Fruit fly (Drosophila melanogaster) whole organism: ENCODE results near the gene S6k.

Experiments
- CG8478 ChIP-seq: fragments of >200 bp; optimal IDR thresholded peaks from 2 replicates; lab custom pipeline; 2018; ENCODE audit warnings: inconsistent platforms
- Dll ChIP-seq: fragments of >200 bp; optimal IDR thresholded peaks from 2 replicates; lab custom pipeline; 2017
- EcR ChIP-seq, 2 experiments: fragments of >200 bp; optimal IDR thresholded peaks; 2 replicates each; lab custom pipeline; 2017; ENCODE audit warnings: missing biosample characterization in 2 of 2, missing genetic modification characterization in 2 of 2, missing genetic modification reagents in 2 of 2
- pan ChIP-seq: fragments of >200 bp; optimal IDR thresholded peaks from 2 replicates; lab custom pipeline; 2017
- psq ChIP-seq: fragments of >200 bp; optimal IDR thresholded peaks from 2 replicates; lab custom pipeline; 2017
- usp ChIP-seq: fragments of >200 bp; optimal IDR thresholded peaks from 2 replicates; lab custom pipeline; 2017; ENCODE audit warnings: missing biosample characterization, missing genetic modification characterization, mixed read lengths

Gene S6k

DNA sequence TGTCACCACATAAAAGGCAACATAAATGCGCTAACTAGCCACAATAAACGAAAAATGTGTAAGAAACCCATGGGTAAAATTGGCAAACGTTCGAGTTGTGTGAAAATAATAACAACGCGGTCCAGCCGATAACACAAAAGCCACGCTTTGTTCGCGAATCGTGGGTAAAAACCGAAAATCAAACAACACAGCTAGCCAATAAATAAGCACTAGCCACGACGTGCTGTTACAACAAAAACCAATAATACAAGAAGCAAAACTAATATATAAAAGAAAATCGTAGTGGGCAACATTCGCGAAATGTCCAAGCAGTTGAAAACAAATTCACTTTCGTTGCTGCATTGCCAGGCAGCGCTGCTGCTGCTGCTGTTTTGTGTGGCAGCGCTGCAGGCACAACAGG lies 8.0 kb downstream of the S6k start, which contains the start of gene CG42272:
Gene CG42272 (plus strand): TSS at position 301 of the 400 bp plus-strand sequence.
- no peak for TF ChIP-seq Dll (lab: Kevin White, UChicago)
- no peak for TF ChIP-seq usp (GFP tag; lab: Kevin White, UChicago)
- no peak for TF ChIP-seq psq (lab: Kevin White, UChicago)
- no peak for TF ChIP-seq pan
- no peak for TF ChIP-seq CG8478 (lab: Kevin White, UChicago)
- TF ChIP-seq EcR (GFP tag; optimal IDR thresholded peaks at IDR 0.05; lab: Kevin White, UChicago): no peak

dm6 chr3L:5802063-5802531 lies 8.6 kb downstream of the S6k start:
- TF ChIP-seq EcR (GFP tag; optimal IDR thresholded peaks at IDR 0.05; lab: Kevin White, UChicago): no peak
- TF ChIP-seq usp (GFP tag; lab: Kevin White, UChicago): no peak
- no peak for TF ChIP-seq psq (lab: Kevin White, UChicago)
- TF ChIP-seq pan: no peak
- no peak for TF ChIP-seq Dll (lab: Kevin White, UChicago)
- no peak for TF ChIP-seq CG8478 (lab: Kevin White, UChicago)

DNA sequence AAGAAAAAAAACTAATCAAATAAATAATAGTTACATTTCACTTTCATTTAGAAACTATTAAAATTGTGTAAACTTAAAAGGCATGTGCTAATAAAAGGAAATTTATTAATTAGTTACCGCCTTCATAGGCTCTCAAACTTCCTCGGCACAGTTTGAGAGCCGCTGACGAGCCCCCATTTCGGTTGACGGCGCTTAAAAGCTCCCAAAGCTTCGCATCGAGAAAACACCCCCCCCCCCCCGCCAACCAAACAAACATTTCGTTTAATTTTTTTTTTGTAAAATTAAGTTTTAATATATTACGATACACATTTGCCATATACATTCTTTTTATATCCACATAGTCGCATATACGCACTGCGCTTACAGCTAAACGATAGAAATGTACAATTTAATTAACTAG lies 13.5 kb downstream of the S6k start:
- no peak for TF ChIP-seq psq (lab: Kevin White, UChicago)
- TF ChIP-seq CG8478 (lab: Kevin White, UChicago): no peak
- TF ChIP-seq Dll (lab: Kevin White, UChicago): no peak
- TF ChIP-seq EcR (GFP tag; optimal IDR thresholded peaks at IDR 0.05; lab: Kevin White, UChicago): no peak
- no peak for TF ChIP-seq usp (GFP tag; lab: Kevin White, UChicago)
- no peak for TF ChIP-seq pan

DNA sequence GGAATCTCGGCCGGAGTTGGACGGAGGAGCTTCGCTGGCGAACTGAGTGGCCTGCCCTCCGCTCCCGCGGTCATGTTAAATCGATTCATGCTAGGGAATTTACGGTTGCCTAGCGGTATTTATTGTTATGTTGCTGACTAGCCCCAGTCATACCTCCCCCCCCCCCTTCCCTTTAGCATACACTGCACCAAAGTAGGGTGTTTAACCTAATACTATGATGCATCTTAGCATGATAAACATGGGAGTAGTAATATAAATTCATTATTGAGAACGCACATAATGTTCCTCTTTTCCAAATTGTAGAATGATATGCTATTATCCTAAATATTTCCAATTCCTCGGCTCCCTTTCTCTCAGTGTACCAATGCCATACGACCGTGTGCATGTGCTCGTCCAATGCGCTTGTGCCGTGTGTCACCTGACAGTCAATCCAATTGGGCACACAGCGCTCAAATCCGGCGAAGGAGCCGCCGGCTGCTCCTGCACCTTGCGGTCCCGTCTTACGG lies 14.2 kb downstream of the S6k start, which contains the start of gene Tektin-C:
Gene Tektin-C (minus strand): TSS at position 51 of the 506 bp plus-strand sequence.
- no peak for TF ChIP-seq usp (GFP tag; lab: Kevin White, UChicago)
- no peak for TF ChIP-seq Dll (lab: Kevin White, UChicago)
- TF ChIP-seq CG8478 (lab: Kevin White, UChicago): no peak
- no peak for TF ChIP-seq EcR (GFP tag; optimal IDR thresholded peaks at IDR 0.05; lab: Kevin White, UChicago)
- TF ChIP-seq psq (lab: Kevin White, UChicago): no peak
- no peak for TF ChIP-seq pan

DNA sequence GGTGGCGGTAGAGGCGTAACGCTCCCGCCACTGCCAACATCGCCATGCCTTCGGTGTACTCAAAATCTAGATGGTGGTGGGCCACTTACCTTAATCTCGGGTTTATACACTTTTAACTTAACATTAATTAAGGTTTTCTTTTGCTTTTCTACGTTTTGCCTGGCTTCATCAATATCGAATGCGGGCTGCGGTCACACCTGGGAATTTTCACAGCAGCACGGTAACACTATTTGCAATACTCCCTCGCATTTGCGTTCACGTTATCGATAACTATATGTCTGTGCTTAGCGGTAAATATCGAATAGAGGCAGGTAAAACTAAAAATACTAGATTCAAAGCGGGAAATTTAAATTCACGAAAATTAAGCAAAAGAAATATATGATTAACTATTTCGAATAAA lies 16.8 kb downstream of the S6k start, which contains the start of gene Bre1:
Gene Bre1 (minus strand): TSS at position 226 of the 400 bp plus-strand sequence.
- TF ChIP-seq CG8478 (lab: Kevin White, UChicago) (no peak), Dll (lab: Kevin White, UChicago) (no peak), EcR (GFP tag; optimal IDR thresholded peaks at IDR 0.05; lab: Kevin White, UChicago) (no peak), pan (no peak), psq (lab: Kevin White, UChicago) (no peak), usp (GFP tag; lab: Kevin White, UChicago) (no peak)

DNA sequence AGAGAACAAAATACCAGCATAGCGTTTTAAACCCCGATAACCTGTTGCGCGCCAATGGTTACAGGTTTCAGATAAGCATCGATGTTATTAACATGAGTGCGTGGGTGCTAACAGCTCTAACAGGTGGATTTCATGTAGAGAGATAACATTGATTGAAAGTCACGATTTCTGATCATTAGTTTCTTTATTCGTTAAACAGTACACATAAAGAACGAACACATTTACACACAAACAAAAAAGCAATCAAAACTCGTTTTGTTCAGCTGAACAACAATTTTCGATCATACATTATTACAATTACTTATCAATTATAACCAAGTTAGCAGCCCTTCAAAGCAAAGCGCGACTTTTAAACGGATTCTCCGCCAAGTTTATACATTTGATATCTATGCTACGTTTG lies 21.1 kb downstream of the S6k start:
- TF ChIP-seq pan (no peak), Dll (lab: Kevin White, UChicago) (no peak), psq (lab: Kevin White, UChicago) (no peak), usp (GFP tag; lab: Kevin White, UChicago) (no peak), CG8478 (lab: Kevin White, UChicago) (no peak), EcR (GFP tag; optimal IDR thresholded peaks at IDR 0.05; lab: Kevin White, UChicago) (no peak)

DNA sequence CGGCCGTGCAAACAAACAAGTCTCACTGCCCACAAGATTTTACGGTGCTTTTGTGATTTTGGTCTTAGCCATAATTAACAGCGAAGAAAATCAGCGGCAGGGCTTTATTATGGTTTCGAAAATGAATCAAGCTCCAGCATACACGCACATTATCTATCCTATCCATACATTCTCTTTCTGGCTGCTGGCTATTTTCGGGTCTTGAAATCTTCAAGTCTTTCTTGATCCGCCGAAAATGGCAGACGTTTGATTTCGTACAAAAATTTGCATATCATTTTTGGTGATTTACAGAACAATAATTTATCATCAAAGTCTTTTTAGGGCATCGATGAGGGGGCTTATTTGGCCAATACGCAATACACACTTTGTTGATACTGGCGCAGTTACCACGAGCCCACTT lies 21.9 kb downstream of the S6k start:
- no peak for TF ChIP-seq pan

dm6 chr3L:5787476-5787875 lies 23.3 kb downstream of the S6k start:
- TF ChIP-seq CG8478 (lab: Kevin White, UChicago): no peak
- TF ChIP-seq psq (lab: Kevin White, UChicago): no peak
- TF ChIP-seq EcR (GFP tag; optimal IDR thresholded peaks at IDR 0.05; lab: Kevin White, UChicago): no peak
- no peak for TF ChIP-seq usp (GFP tag; lab: Kevin White, UChicago)
- TF ChIP-seq Dll (lab: Kevin White, UChicago): no peak
- no peak for TF ChIP-seq pan

DNA sequence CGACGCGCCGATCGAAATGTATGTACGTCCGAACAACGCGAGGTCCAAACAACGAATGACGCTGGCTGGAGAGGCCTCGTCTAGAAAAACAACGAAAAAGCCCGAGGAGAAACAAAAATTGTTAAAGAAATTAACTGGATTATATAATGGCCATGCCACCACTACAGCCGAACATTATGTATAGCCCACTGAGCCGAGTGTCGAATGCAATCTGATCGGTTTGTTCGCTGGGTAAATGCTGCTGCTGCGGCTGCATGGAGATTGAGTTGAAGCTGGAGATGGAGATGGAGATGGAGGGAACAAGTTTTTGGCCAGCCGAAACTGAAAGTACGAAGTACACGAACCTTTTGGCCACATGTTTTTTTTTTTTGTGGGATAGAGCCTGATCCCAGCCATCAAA lies 24.1 kb downstream of the S6k start, which contains the start of gene Cralbp:
Gene Cralbp (minus strand): TSS at position 115 of the 400 bp plus-strand sequence.
- TF ChIP-seq EcR (GFP tag; optimal IDR thresholded peaks at IDR 0.05; lab: Kevin White, UChicago): no peak
- TF ChIP-seq Dll (lab: Kevin White, UChicago): no peak
- TF ChIP-seq psq (lab: Kevin White, UChicago): no peak
- no peak for TF ChIP-seq usp (GFP tag; lab: Kevin White, UChicago)
- TF ChIP-seq pan: no peak
- TF ChIP-seq CG8478 (lab: Kevin White, UChicago): no peak

- no peak for TF ChIP-seq psq (lab: Kevin White, UChicago)
- no peak for TF ChIP-seq Dll (lab: Kevin White, UChicago)
These were observed 25.3 kb downstream of the S6k start for dm6 chr3L:5785237-5786062.

- no peak for TF ChIP-seq CG8478 (lab: Kevin White, UChicago)
- TF ChIP-seq usp (GFP tag; lab: Kevin White, UChicago): no peak
- no peak for TF ChIP-seq Dll (lab: Kevin White, UChicago)
- TF ChIP-seq pan: no peak
- no peak for TF ChIP-seq psq (lab: Kevin White, UChicago)
- no peak for TF ChIP-seq EcR (GFP tag; optimal IDR thresholded peaks at IDR 0.05; lab: Kevin White, UChicago)
These were observed 31.0 kb downstream of the S6k start, which contains the start of the genes Myt1, PGRP-LD and Pmi for dm6 chr3L:5779476-5780401. Gene Myt1 (minus strand): TSS chr3L:5779591. Gene PGRP-LD (plus strand): TSS chr3L:5780051. Gene Pmi (plus strand): TSS chr3L:5780051.
